Fruit fly (Drosophila melanogaster): ENCODE results near the gene CG6638.
A peak's percentile ranks its signal among the peaks of the same experiment; 100 is the strongest.

CG6638 gene

dm6 chr3L:8544710-8545109 lies 31.2 kb downstream of the CG6638 start, which contains the start of gene rhea:
rhea (plus strand) TSS chr3L:8545001.
- TF ChIP-seq Lpt (GFP tag; optimal IDR thresholded peaks at IDR 0.05), result no peak
- TF ChIP-seq CG17186 (GFP tag; optimal IDR thresholded peaks at IDR 0.05), result peak; percentile 56
- peak; percentile 24 for TF ChIP-seq grau (tag; optimal IDR thresholded peaks at IDR 0.05)
- no peak for TF ChIP-seq dan (GFP tag; IDR thresholded peaks at IDR 0.05)
- no peak for TF ChIP-seq aop (GFP tag; IDR thresholded peaks at IDR 0.05)
- TF ChIP-seq abd-A (tag; optimal IDR thresholded peaks at IDR 0.05), result no peak
- TF ChIP-seq Vsx1 (GFP tag; optimal IDR thresholded peaks at IDR 0.05), result peak; percentile 28
- no peak for TF ChIP-seq CG17912 (GFP tag; optimal IDR thresholded peaks at IDR 0.05)
- TF ChIP-seq tgo (GFP tag; IDR thresholded peaks at IDR 0.05), result no peak
- peak; percentile 4 for TF ChIP-seq CG30403 (GFP tag; optimal IDR thresholded peaks at IDR 0.05)
- no peak for TF ChIP-seq CG32772 (GFP tag; IDR thresholded peaks at IDR 0.05)
- peak; percentile 64; the same call in 2 of the 3 replicates for TF ChIP-seq CG14860 (GFP tag; IDR thresholded peaks at IDR 0.05; ENCODE audit: partially characterized antibody)
- TF ChIP-seq CTCF (GFP tag; optimal IDR thresholded peaks at IDR 0.05), result peak; percentile 28
- TF ChIP-seq CG34224 (GFP tag; IDR thresholded peaks at IDR 0.05; ENCODE audit: partially characterized antibody), result peak; percentile 82
- TF ChIP-seq CG2678 (tag; optimal IDR thresholded peaks at IDR 0.05), result peak; percentile 8
- peak; percentile 16 for TF ChIP-seq PHDP (tag; optimal IDR thresholded peaks at IDR 0.05)
- TF ChIP-seq ranshi (GFP tag; IDR thresholded peaks at IDR 0.05), result peak; percentile 82
- TF ChIP-seq Dp (GFP tag; optimal IDR thresholded peaks at IDR 0.05), result peak; percentile 90
- TF ChIP-seq amos (GFP tag; IDR thresholded peaks at IDR 0.05; ENCODE audit: partially characterized antibody), result peak; percentile 84; the same call in 1 of the 2 replicates
- peak; percentile 61; the same call in 1 of the 2 replicates for TF ChIP-seq NFAT (GFP tag; IDR thresholded peaks at IDR 0.05)
- no peak for TF ChIP-seq CG6254 (GFP tag; optimal IDR thresholded peaks at IDR 0.05)
- TF ChIP-seq gem (tag; optimal IDR thresholded peaks at IDR 0.05), result peak; percentile 40
- no peak for TF ChIP-seq pum (GFP tag; optimal IDR thresholded peaks at IDR 0.05)
- peak; percentile 70 for TF ChIP-seq Sin3A (optimal IDR thresholded peaks at IDR 0.05)
- peak; percentile 57 for TF ChIP-seq CG17829 (tag; optimal IDR thresholded peaks at IDR 0.05)
- no peak; the same call in 2 of the 3 replicates for TF ChIP-seq CG17361 (GFP tag; IDR thresholded peaks at IDR 0.05)
- TF ChIP-seq CG15696 (tag; optimal IDR thresholded peaks at IDR 0.05), result no peak
- no peak for TF ChIP-seq sug (tag; optimal IDR thresholded peaks at IDR 0.05)
- TF ChIP-seq sob (GFP tag; IDR thresholded peaks at IDR 0.05), result no peak
- TF ChIP-seq hkb (optimal IDR thresholded peaks at IDR 0.05), result no peak
- 0 out of 2 replicates have a peak, but pooled peaks have one; percentile 15 for TF ChIP-seq hkb (GFP tag; IDR thresholded peaks at IDR 0.05)
- TF ChIP-seq gce (GFP tag; IDR thresholded peaks at IDR 0.05), result no peak
- TF ChIP-seq CG3163 (GFP tag; optimal IDR thresholded peaks at IDR 0.05), result no peak
- no peak for TF ChIP-seq TFAM (GFP tag; optimal IDR thresholded peaks at IDR 0.05)
- no peak for TF ChIP-seq Stat92E (GFP tag; optimal IDR thresholded peaks at IDR 0.05)
- no peak for TF ChIP-seq CG15479 (GFP tag; optimal IDR thresholded peaks at IDR 0.05)
- TF ChIP-seq CG18764 (GFP tag; optimal IDR thresholded peaks at IDR 0.05), result peak; percentile 6
- peak; percentile 30 for TF ChIP-seq Six4 (GFP tag; optimal IDR thresholded peaks at IDR 0.05)
- TF ChIP-seq so (GFP tag; IDR thresholded peaks at IDR 0.05), result no peak
- TF ChIP-seq Med (GFP tag), result peak; percentile 56
- 0 out of 2 replicates have a peak, but pooled peaks have one; percentile 10 for TF ChIP-seq Ptx1 (GFP tag; IDR thresholded peaks at IDR 0.05)
- TF ChIP-seq CG4617 (GFP tag; optimal IDR thresholded peaks at IDR 0.05; ENCODE audit: borderline replicate concordance), result peak; percentile 86
- TF ChIP-seq Drgx (GFP tag; IDR thresholded peaks at IDR 0.05), result no peak
- peak; percentile 3 for TF ChIP-seq D19A (tag; optimal IDR thresholded peaks at IDR 0.05)
- TF ChIP-seq gfzf (GFP tag; optimal IDR thresholded peaks at IDR 0.05), result peak; percentile 49
- TF ChIP-seq CG7963 (GFP tag; IDR thresholded peaks at IDR 0.05; ENCODE audit: partially characterized antibody), result peak; percentile 35; the same call in 1 of the 3 replicates
- peak; percentile 87 for TF ChIP-seq unc-4 (GFP tag; IDR thresholded peaks at IDR 0.05; ENCODE audit: partially characterized antibody)
- TF ChIP-seq CoRest (tag; optimal IDR thresholded peaks at IDR 0.05), result peak; percentile 18
- TF ChIP-seq onecut (GFP tag; IDR thresholded peaks at IDR 0.05), result no peak
- TF ChIP-seq B-H2 (GFP tag; optimal IDR thresholded peaks at IDR 0.05), result peak; percentile 11
- peak; percentile 33 for TF ChIP-seq CG11504 (tag; optimal IDR thresholded peaks at IDR 0.05)
